Fruit fly (Drosophila melanogaster) whole organism, larva: Measurements from ENCODE around the gene Lim3.

Experiments used
- noc ChIP-seq: fragments of 200-800 bp; sonication (Bioruptor generic); optimal IDR thresholded peaks from 3 replicates; lab custom pipeline; 2019; ENCODE audit warnings: missing biosample characterization, mild to moderate bottlenecking, missing genetic modification characterization, moderate library complexity

The Lim3 gene

DNA sequence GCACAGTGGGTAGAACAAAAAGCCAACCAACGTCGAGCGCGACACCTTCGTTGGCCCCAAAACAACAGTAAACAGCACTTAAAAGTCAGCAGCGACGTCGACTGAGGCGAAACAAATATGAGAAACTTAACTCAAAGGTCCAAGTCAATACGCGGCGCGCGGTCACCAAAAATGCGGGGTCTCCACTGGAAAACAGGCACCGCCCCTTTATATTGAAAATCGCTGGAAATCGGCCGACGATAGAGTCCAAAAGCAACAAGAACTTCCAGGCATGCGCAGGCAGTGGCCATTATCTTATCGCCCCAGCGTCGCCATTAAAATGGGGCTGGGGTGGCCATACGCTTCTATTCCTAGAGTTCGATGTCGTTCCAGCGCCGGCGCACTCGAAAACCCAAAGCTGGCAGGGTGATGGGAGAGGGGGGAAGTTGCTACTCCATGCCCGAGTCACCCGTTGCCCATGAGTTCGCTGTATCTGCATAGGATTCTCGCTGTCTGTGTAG is at the start of gene Lim3:
Gene Lim3, minus strand, starts transcription at position 51 of the 500 bp plus-strand sequence.
- no peak for TF ChIP-seq noc (tag; lab: Kevin White, UChicago)

DNA sequence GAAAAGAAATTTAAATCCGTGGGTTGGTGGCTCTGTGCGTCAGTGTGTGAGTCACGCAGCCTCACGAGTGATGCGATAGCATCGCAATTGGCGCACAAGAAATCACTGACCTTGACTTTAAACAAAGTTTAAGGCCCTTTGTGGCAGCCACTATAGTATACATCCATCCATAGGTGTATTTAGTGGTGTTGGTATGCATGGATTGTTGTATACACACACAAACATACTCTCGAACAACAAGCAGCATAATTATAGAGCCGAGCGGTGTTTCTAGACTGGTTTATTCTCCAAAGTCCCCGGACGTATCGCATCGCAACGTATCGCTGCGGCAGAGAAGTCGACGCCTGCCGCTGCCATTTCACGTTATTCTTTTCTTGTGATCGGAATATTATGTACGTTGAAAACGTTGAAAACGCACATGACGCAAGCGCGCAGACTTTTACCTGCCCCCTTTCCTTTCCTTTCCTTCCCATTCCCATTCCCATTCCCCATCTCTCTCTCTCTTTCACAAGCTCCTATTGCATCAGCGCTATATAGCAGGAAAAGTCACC is 48.6 kb upstream of the Lim3 start:
- TF ChIP-seq noc (tag; lab: Kevin White, UChicago): no peak

DNA sequence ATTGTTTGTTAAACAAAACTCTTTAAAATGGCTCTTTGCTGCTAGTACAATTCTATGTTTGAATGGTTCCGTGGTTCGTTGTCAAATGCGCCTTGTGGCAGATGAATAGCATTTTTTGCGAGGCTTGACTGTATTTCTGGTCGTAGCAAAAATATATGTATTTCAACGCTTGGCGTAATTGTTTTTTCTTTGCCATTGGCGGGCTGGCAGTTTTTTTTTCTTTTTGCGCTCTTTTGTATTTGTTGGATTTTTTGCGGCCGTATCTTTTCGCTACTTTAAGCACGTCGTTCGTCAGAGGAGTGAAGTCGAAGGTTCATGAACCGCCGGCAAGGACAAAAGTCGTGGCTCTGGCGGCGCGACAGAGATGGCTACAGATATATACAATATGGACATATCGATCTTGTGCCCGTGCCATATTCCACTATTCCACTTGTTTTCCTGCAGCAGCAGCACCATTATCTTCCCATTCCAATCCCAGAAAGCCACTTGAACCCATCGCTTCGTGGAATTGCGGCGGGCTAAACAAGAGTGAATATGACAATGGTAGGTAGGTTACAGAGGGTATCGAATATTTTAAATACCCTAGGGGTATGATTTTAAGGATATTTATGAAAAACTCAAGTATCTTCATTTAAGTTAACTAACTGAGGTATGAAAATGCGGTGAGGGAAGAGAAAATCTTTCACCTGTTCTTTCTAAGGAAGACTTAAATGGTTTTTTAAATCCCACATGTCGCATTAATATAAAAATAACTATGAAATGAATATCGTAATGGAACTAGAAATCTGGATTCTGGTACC is 47.9 kb upstream of the Lim3 start:
- TF ChIP-seq noc (tag; lab: Kevin White, UChicago): no peak

DNA sequence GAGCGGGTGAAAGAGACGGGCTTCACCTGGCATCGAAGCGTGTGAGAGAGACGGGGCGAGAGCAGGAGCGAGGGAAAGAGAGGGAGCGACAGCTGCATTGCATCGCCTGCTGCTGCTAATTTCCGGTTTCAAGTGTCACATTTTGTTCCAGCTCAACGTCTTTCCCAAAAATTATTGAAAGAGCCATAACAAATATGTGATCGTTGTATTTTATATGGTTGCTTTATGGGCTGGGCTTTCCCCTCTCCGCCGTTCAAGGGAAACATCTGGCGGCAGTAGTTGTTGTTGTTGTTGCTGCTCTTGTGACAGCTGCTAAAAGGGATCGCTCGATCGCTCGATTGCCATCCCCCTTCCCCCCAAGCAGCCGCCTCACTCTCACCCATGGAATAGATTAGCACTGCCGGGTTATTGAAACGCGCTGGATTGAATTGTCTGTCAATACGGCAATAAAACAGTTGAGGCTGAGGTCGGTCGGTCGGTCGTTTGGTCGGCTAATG is 46.7 kb upstream of the Lim3 start:
- no peak for TF ChIP-seq noc (tag; lab: Kevin White, UChicago)

DNA sequence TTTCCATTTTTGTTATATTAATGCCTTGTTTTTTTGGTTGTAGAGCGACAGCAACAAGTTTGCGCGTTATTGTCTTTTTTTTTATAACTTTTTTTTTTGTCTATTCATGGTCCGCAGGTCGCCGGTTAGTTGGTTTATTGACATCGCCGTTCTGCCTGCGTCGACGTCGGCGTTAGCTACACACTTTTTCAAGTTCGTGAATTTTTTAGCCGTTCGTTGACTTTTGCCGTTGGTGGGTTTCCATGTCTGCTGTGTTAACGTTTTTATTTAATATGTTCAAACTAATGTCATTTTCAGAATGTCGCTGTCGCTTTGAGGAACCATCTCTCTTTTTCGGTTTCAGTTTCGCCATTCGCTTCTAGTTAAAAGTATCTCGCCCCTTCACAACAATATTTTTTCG is 38.4 kb upstream of the Lim3 start:
- TF ChIP-seq noc (tag; lab: Kevin White, UChicago): no peak

DNA sequence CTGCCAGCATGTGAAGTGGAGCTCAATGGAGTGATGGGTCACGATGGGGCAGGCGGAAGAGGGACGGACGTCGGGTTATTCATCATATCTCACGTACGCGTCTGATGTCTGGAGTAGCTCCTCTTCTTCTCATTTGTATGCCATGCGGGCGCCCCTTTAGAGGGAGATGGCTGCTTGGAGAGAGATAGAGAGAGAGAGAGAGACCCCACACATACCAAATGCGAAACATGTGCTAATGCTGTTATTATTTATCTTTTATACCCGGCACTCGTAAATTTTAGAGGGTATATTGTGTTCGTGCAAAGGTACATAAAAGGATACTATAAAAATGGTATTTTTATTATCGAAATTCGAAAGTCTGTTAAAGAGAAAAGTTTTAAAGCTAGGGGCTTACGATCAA is 37.8 kb upstream of the Lim3 start:
- no peak for TF ChIP-seq noc (tag; lab: Kevin White, UChicago)

DNA sequence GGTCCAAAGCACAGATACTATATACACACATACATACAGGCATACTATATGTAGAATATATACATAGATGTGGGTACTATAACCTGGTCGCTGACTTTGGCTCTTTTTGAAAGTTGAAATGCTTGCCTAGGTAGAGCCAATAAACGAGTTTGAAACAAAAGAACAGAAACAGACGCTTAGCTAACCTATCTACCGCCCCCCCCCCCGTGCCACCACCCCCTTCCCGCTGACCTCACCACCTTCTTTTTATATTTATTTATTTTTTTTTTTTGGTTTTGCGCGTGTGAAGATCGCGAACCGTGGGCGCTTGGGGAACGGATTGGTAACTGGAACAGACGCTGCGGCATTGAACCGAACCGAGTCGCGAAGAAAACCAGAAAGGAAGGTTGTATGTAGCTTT is 35.9 kb upstream of the Lim3 start:
- TF ChIP-seq noc (tag; lab: Kevin White, UChicago): no peak

DNA sequence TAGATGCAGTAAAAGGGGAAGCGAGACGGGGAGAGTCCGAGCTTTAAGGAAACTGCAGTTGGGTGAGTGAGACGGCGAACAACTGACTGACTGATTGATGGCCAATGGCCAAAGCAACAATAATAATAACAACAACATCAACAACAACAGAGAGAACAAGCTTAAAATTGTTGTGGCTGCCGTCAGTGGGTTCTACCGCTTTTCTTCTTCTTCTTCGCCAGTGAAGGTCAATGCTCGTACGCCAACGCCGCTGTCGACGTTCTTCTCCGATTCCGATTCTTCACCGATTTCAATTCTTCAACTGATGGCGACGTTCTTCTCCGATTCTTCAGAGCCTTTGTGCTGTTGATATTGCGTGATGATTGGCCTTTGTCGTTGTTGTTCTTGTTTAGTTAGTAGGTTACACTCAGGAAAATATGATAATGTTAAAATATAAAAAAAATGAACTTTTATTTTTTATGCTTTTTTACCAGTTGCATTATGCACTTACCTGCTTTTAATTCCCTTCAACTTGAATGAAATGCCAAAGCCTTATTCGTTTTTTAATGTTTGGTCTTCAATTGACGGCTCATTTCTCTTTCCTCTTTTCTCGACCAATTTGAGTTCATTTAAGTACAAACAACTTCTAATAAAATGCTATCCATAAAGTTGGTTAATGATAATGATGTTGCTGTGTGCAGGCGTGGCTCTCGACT is 34.1 kb upstream of the Lim3 start:
- no peak for TF ChIP-seq noc (tag; lab: Kevin White, UChicago)

DNA sequence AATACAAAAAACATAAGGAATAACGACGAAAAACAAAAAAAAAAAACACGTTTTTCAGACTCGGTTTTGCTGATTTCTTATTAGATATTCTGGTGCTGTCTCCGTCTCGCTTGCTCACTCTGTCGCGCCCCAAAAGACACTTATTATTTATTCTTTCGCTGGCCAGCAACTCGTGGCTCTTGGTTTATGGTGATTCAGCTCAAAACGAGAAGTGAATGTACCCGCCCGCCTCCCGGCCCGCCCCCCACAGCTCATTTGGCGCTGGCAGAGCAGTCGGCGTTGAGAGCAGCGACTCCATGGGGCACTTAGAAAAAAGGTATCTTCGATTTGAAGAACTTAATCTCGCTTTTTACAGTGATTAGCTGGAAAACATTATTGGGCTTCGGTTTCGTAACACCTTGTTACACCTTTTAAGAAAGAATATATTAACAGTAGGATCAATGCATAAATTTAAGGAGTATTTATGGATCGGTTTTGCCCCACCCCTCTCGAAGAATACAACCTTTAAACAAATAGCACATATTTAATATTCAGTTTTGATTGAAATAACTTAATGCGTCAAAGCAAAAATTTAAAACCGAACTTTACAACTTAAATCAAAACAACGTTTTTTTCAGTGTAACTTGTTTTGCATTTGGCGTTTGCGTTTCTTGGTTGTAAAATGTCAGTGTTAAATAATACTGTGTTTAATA is 33.4 kb upstream of the Lim3 start:
- TF ChIP-seq noc (tag; lab: Kevin White, UChicago): peak; percentile 85

DNA sequence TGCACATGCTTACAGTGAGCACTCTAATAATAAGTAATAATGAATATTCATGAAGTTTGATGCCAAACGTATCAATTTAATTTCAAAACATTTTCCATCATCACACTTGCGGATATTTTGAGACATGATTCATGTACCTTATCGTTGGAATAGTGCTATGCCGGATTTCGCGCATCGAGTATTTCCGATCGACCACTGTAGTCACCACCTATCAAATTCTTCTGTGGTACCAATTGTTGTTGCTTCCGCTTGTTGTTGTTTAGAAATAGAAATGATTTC is 32.7 kb upstream of the Lim3 start:
- TF ChIP-seq noc (tag; lab: Kevin White, UChicago): peak; percentile 58

DNA sequence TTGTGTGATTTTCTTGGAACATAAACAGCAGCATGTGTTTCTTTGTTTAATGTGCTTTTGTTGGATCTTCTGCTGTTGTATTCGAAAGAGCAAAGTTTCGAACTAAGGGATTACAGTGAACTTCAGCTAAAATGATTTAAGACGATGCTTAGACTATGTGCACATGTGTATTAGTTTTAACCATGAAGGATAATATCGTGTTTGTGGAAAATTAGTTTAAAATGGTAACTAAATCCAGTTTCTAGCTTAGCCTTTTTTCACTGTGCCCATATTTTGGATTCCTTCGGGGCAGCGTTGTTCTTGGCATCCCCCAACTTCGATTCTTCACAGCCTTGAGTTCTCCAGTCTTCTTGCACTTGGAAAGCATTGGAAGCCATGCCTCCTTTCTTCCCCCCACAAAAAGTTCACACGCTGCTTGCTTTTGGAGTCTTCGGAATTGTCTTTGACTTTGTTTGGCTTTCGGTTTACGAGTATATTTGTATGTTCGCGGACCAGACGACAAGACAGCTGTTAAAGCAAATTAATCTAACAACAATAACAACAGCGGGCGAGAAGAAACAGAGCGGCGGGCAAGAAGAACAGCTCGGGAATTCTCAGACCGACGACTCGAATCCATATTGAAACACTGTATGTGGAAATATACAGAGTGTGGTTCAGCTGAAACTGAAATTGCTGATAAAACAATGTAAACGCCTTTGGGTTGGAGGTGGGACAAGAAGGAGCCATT is 32.2 kb upstream of the Lim3 start:
- no peak for TF ChIP-seq noc (tag; lab: Kevin White, UChicago)

DNA sequence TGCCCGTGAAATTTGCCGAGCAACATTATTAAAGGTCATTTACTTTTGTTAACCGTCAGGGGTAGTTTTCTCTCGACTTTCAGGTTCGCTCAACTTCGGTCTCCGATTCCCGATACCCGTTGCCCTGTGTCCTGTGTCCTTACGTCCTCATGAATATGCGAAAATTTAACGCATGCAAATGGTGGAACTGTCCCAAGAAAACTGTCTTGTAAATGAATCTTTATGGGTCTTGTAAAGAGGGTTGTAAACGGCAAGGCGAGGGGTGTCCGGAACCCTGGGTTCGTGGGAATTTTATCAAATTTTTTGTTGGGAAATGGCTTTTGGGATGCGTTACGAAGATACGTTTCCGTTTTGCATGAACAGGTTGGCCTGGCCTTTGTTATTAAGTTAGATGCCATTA is 31.5 kb upstream of the Lim3 start:
- TF ChIP-seq noc (tag; lab: Kevin White, UChicago): no peak

DNA sequence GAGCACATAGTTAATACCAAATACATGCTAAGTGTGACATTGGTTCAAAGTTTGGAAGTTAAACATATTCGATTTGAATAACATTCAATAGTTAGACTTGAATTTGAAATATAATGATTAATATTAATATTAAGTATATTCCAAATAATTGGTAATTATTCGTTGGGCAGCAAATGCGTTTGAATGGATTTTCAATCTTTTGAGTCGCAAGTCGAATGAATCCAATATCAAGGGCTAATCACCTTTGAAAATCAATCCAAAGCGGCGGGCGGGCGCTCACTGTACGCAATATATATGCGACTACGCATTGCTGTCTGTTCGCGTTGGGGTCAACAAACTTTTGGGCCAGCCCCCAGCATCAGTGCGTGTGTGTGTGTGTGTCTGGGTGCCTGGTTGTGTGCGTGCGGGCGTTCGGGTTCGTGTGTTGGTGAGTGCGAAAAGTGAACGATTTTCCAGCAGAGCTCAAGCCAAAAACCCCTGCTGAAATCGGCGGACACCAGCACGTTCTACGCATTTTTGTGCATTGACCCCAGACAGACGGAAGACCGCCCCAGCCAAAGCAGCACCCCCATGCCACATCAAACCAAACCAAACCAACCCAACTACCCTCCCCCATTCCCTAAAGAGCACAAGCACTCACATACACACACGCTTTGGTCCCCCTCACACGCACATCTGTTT is 30.3 kb upstream of the Lim3 start:
- TF ChIP-seq noc (tag; lab: Kevin White, UChicago): no peak

DNA sequence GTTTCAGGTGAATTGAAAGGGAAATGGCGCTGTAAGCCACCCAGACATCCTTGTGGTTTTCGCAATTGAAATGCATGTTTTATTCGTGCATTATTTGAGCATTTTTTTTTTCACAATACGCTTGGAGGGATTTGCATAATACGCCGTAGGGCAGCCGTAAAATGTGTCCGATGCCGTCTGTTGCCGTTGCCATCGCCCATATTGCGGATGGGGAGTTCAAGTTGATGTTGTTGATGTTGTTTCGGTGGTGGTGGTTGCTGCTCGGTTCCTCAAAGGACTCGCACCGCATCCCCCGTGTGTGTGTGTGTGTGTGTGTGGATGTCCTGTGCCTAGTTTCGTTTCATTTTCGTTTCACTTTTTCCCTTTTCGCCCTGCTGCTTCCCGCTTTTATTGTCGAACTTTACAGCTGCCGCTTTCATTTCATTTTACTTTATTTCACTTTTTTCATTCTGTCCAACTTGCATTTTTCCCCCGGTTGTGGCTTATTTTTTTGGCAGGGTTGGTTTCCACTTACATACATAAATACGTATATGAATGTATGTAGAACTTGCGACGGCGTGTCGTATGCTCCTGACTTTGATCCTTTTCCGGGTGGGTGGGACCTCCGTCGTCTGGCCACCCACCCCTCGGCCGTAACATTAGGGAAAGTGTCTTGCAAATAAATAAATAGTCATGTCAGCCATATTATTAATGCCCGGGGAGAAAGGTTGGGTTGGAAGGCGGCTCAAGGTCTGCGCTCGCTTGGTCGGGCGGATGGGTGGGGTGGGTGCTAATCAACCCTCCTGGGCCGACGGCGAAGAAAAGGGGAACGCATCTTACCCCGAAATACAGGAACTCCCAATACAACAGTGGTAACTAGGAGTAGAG is 29.5 kb upstream of the Lim3 start:
- TF ChIP-seq noc (tag; lab: Kevin White, UChicago): no peak
